Fruit fly (Drosophila melanogaster) whole organism, embryonic: ENCODE measurements around the gene CG13376.
A peak's percentile ranks its signal among the peaks of the same experiment; 100 is the strongest.

Experiments used
- ATbp ChIP-seq: fragments of 200-800 bp; sonication (Bioruptor generic); optimal IDR thresholded peaks from 2 replicates; lab custom pipeline; 2017; ENCODE audit warnings: missing biosample characterization, mild to moderate bottlenecking, missing genetic modification characterization, missing genetic modification reagents
- Awh ChIP-seq: fragments of 200-800 bp; sonication (Bioruptor generic); IDR thresholded peaks from 2 replicates; pipeline ENCODE4, ENCODE4 v1.3.6; 2022; ENCODE audit warnings: missing biosample characterization, missing genetic modification characterization
- BEAF-32 ChIP-seq: fragments of 200-800 bp; sonication (Bioruptor generic); optimal IDR thresholded peaks from 3 replicates; lab custom pipeline; 2017; ENCODE audit warnings: missing biosample characterization, missing genetic modification characterization, mild to moderate bottlenecking, moderate library complexity, missing genetic modification reagents
- Bdp1 ChIP-seq: fragments of 200-800 bp; sonication (Bioruptor generic); optimal IDR thresholded peaks from 3 replicates; lab custom pipeline; 2016; ENCODE audit warnings: missing biosample characterization, missing genetic modification characterization
- Blimp-1 ChIP-seq: fragments of 200-800 bp; sonication (Bioruptor generic); optimal IDR thresholded peaks from 3 replicates; lab custom pipeline; 2018; ENCODE audit warnings: missing biosample characterization, missing genetic modification characterization, mild to moderate bottlenecking, moderate library complexity, missing genetic modification reagents
- CG10147 ChIP-seq: fragments of 200-800 bp; sonication (Bioruptor generic); optimal IDR thresholded peaks from 2 replicates; lab custom pipeline; 2019; ENCODE audit warnings: missing biosample characterization, mild to moderate bottlenecking, missing genetic modification characterization, moderate library complexity
- CG11085 ChIP-seq: fragments of 200-800 bp; sonication (Bioruptor generic); IDR thresholded peaks from 2 replicates; pipeline ENCODE4 v1.3.6; 2022; ENCODE audit warnings: missing biosample characterization, missing genetic modification characterization
- CG11560 ChIP-seq: fragments of 200-800 bp; sonication (Bioruptor generic); IDR thresholded peaks from 3 replicates; pipeline ENCODE4 v1.3.6; 2022; ENCODE audit warnings: missing biosample characterization, missing genetic modification characterization
- CG12391 ChIP-seq: fragments of 200-800 bp; sonication (Bioruptor generic); optimal IDR thresholded peaks from 3 replicates; lab custom pipeline; 2018; ENCODE audit warnings: missing biosample characterization, mild to moderate bottlenecking, missing genetic modification characterization, moderate library complexity
- CG14710 ChIP-seq: fragments of 200-800 bp; sonication (Bioruptor generic); optimal IDR thresholded peaks from 3 replicates; lab custom pipeline; 2019; ENCODE audit warnings: missing biosample characterization, mild to moderate bottlenecking, missing genetic modification characterization, moderate library complexity
- CG17359 ChIP-seq: fragments of 200-800 bp; sonication (Bioruptor generic); optimal IDR thresholded peaks from 3 replicates; lab custom pipeline; 2018; ENCODE audit warnings: missing biosample characterization, mild to moderate bottlenecking, missing genetic modification characterization, moderate library complexity
- CG18599 ChIP-seq: fragments of 200-800 bp; sonication (Bioruptor generic); optimal IDR thresholded peaks from 3 replicates; lab custom pipeline; 2017; ENCODE audit warnings: missing biosample characterization, missing genetic modification characterization, mild to moderate bottlenecking, moderate library complexity, missing genetic modification reagents
- CG2120 ChIP-seq: fragments of 200-800 bp; sonication (Bioruptor generic); optimal IDR thresholded peaks from 3 replicates; lab custom pipeline; 2016; ENCODE audit warnings: missing biosample characterization, missing genetic modification characterization
- CG2875 ChIP-seq: fragments of 200-800 bp; sonication (Bioruptor generic); optimal IDR thresholded peaks from 2 replicates; lab custom pipeline; 2017; ENCODE audit warnings: missing biosample characterization, mild to moderate bottlenecking, missing genetic modification characterization, missing genetic modification reagents
- CG3163 ChIP-seq: fragments of 200-800 bp; sonication (Bioruptor generic); optimal IDR thresholded peaks from 3 replicates; lab custom pipeline; 2016; ENCODE audit warnings: missing biosample characterization, missing genetic modification characterization
- CG32532 ChIP-seq: fragments of 200-800 bp; sonication (Bioruptor generic); IDR thresholded peaks from 2 replicates; pipeline ENCODE4 v1.3.6; 2022; ENCODE audit warnings: missing biosample characterization, missing genetic modification characterization
- CG34224 ChIP-seq: fragments of 200-800 bp; sonication (Bioruptor generic); IDR thresholded peaks from 3 replicates; pipeline ENCODE4 v1.3.6; 2022; ENCODE audit warnings: missing biosample characterization, missing genetic modification characterization; ENCODE audit not compliant: partially characterized antibody
- CG4282 ChIP-seq: fragments of 200-800 bp; sonication (Bioruptor generic); optimal IDR thresholded peaks from 2 replicates; lab custom pipeline; 2016; ENCODE audit warnings: missing biosample characterization, missing genetic modification characterization
- CG4617 ChIP-seq: fragments of 200-800 bp; sonication (Bioruptor generic); optimal IDR thresholded peaks from 3 replicates; lab custom pipeline; 2016; ENCODE audit warnings: missing biosample characterization, missing genetic modification characterization, borderline replicate concordance
- CG5245 ChIP-seq: fragments of 200-800 bp; sonication (Bioruptor generic); optimal IDR thresholded peaks from 3 replicates; lab custom pipeline; 2016; ENCODE audit warnings: missing biosample characterization, missing genetic modification characterization
- CG6689 ChIP-seq: fragments of 200-800 bp; sonication (Bioruptor generic); IDR thresholded peaks from 2 replicates; pipeline ENCODE4 v1.3.6; 2022; ENCODE audit warnings: missing biosample characterization, missing genetic modification characterization
- CG8281 ChIP-seq: fragments of 200-800 bp; sonication (Bioruptor generic); optimal IDR thresholded peaks from 2 replicates; lab custom pipeline; 2018; ENCODE audit warnings: missing biosample characterization, mild to moderate bottlenecking, missing genetic modification characterization, moderate library complexity
- CG9609 ChIP-seq: fragments of 200-800 bp; sonication (Bioruptor generic); optimal IDR thresholded peaks from 3 replicates; lab custom pipeline; 2016; ENCODE audit warnings: missing biosample characterization, missing genetic modification characterization
- CrebB ChIP-seq: fragments of 200-800 bp; sonication (Bioruptor generic); optimal IDR thresholded peaks from 3 replicates; lab custom pipeline; 2018; ENCODE audit warnings: missing biosample characterization, mild to moderate bottlenecking, missing genetic modification characterization
- D19A ChIP-seq: fragments of 200-800 bp; optimal IDR thresholded peaks from 3 replicates; lab custom pipeline; 2019; ENCODE audit warnings: missing biosample characterization, mild to moderate bottlenecking, missing genetic modification characterization, moderate library complexity
- Deaf1 ChIP-seq: fragments of 200-800 bp; optimal IDR thresholded peaks from 3 replicates; lab custom pipeline; 2019; ENCODE audit warnings: missing biosample characterization, mild to moderate bottlenecking, missing genetic modification characterization, moderate library complexity
- Drgx ChIP-seq: fragments of 200-800 bp; sonication (Bioruptor generic); IDR thresholded peaks from 2 replicates; pipeline ENCODE4 v1.3.6; 2022; ENCODE audit warnings: missing biosample characterization, missing genetic modification characterization
- E2f2 ChIP-seq: fragments of 200-800 bp; sonication (Bioruptor generic); IDR thresholded peaks from 2 replicates; pipeline ENCODE4 v1.3.6; 2022; ENCODE audit warnings: missing biosample characterization, missing genetic modification characterization
- Gsc ChIP-seq: fragments of 200-800 bp; sonication (Bioruptor generic); IDR thresholded peaks from 2 replicates; pipeline ENCODE4 v1.3.6; 2022; ENCODE audit warnings: missing biosample characterization, missing genetic modification characterization
- HLHmδ ChIP-seq: fragments of 200-800 bp; sonication (Bioruptor generic); optimal IDR thresholded peaks from 2 replicates; lab custom pipeline; 2018; ENCODE audit warnings: missing biosample characterization, mild to moderate bottlenecking, missing genetic modification characterization, moderate library complexity
- Hsf ChIP-seq: fragments of 200-800 bp; sonication (Bioruptor generic); optimal IDR thresholded peaks from 3 replicates; lab custom pipeline; 2016; ENCODE audit warnings: missing biosample characterization, missing genetic modification characterization
- Max ChIP-seq: fragments of 200-800 bp; sonication (Bioruptor generic); optimal IDR thresholded peaks from 2 replicates; lab custom pipeline; 2016; ENCODE audit warnings: missing biosample characterization, mild to moderate bottlenecking, missing genetic modification characterization
- Ravus ChIP-seq: fragments of 200-800 bp; sonication (Bioruptor generic); IDR thresholded peaks from 2 replicates; pipeline ENCODE4 v1.3.6; 2022; ENCODE audit warnings: missing biosample characterization, missing genetic modification characterization
- Scr ChIP-seq: fragments of 200-800 bp; sonication (Bioruptor generic); IDR thresholded peaks from 2 replicates; pipeline ENCODE4 v1.3.6; 2022; ENCODE audit warnings: missing biosample characterization, missing genetic modification characterization; ENCODE audit not compliant: partially characterized antibody
- TFAM ChIP-seq: fragments of 200-800 bp; sonication (Bioruptor generic); optimal IDR thresholded peaks from 2 replicates; lab custom pipeline; 2017; ENCODE audit warnings: missing biosample characterization, missing genetic modification characterization, inconsistent platforms
- ap ChIP-seq: fragments of 200-800 bp; sonication (Bioruptor generic); IDR thresholded peaks from 2 replicates; pipeline ENCODE4 v1.3.6; 2022; ENCODE audit warnings: missing biosample characterization, missing genetic modification characterization
- bcd ChIP-seq: fragments of 200-800 bp; sonication (Bioruptor generic); optimal IDR thresholded peaks from 2 replicates; lab custom pipeline; 2017; ENCODE audit warnings: missing biosample characterization, mild to moderate bottlenecking, missing genetic modification characterization
- chif ChIP-seq, 2 experiments: fragments of 200-800 bp; sonication (Bioruptor generic); optimal IDR thresholded peaks; 3 replicates each; lab custom pipeline; 2016; ENCODE audit warnings: missing biosample characterization in 2 of 2, missing genetic modification characterization in 2 of 2
- chinmo ChIP-seq: fragments of 200-800 bp; sonication (Bioruptor generic); IDR thresholded peaks from 4 replicates; pipeline ENCODE4 v1.3.6; 2022; ENCODE audit warnings: missing biosample characterization, missing genetic modification characterization; ENCODE audit not compliant: partially characterized antibody
- dm ChIP-seq: fragments of 200-800 bp; sonication (Bioruptor generic); optimal IDR thresholded peaks from 3 replicates; lab custom pipeline; 2016; ENCODE audit warnings: missing biosample characterization, missing genetic modification characterization
- en ChIP-seq: fragments of 200-800 bp; sonication (Bioruptor generic); optimal IDR thresholded peaks from 2 replicates; lab custom pipeline; 2016; ENCODE audit warnings: missing biosample characterization, missing genetic modification characterization
- ftz-f1 ChIP-seq: fragments of 200-800 bp; sonication (Bioruptor generic); optimal IDR thresholded peaks from 2 replicates; lab custom pipeline; 2016; ENCODE audit warnings: missing biosample characterization, missing genetic modification characterization
- gsb ChIP-seq: fragments of 200-800 bp; sonication (Bioruptor generic); IDR thresholded peaks from 2 replicates; pipeline ENCODE4 v1.3.6; 2022; ENCODE audit warnings: missing biosample characterization, missing genetic modification characterization
- hth ChIP-seq: fragments of >200 bp; optimal IDR thresholded peaks from 2 replicates; lab custom pipeline; 2017; ENCODE audit warnings: inconsistent platforms
- lab ChIP-seq: fragments of 200-800 bp; sonication (Bioruptor generic); optimal IDR thresholded peaks from 3 replicates; lab custom pipeline; 2017; ENCODE audit warnings: missing biosample characterization, missing genetic modification characterization, mild to moderate bottlenecking, moderate library complexity, missing genetic modification reagents
- lola ChIP-seq, 3 experiments: fragments of >200 bp in 2 of 3; fragments of 200-800 bp in 1 of 3; sonication (Bioruptor generic) in 1 of 3; optimal IDR thresholded peaks; 2 replicates each; lab custom pipeline; 2017 to 2019; ENCODE audit warnings: missing biosample characterization in 3 of 3, missing genetic modification characterization in 3 of 3, mild to moderate bottlenecking in 1 of 3, moderate library complexity in 1 of 3
- oc ChIP-seq: fragments of 200-800 bp; sonication (Bioruptor generic); optimal IDR thresholded peaks from 2 replicates; lab custom pipeline; 2018; ENCODE audit warnings: missing biosample characterization, mild to moderate bottlenecking, missing genetic modification characterization, moderate library complexity
- p53 ChIP-seq: fragments of 200-800 bp; sonication (Bioruptor generic); optimal IDR thresholded peaks from 2 replicates; lab custom pipeline; 2016; ENCODE audit warnings: missing biosample characterization, missing genetic modification characterization
- sim ChIP-seq: fragments of 200-800 bp; sonication (Bioruptor generic); IDR thresholded peaks from 2 replicates; pipeline ENCODE4 v1.3.6; 2022; ENCODE audit warnings: missing biosample characterization, missing genetic modification characterization
- trem ChIP-seq: fragments of 200-800 bp; optimal IDR thresholded peaks from 3 replicates; lab custom pipeline; 2019; ENCODE audit warnings: missing biosample characterization, mild to moderate bottlenecking, missing genetic modification characterization, moderate library complexity
- zfh1 ChIP-seq: fragments of 200-800 bp; sonication (Bioruptor generic); IDR thresholded peaks from 3 replicates; pipeline ENCODE4 v1.3.6; 2022; ENCODE audit warnings: missing biosample characterization, missing genetic modification characterization

Gene CG13376

dm6 chrX:255369-255768 lies 11.5 kb downstream of the CG13376 start, which contains the start of gene cin (continued):
- peak in 1 of 3 experiments; percentile 55 for TF ChIP-seq lola (GFP tag; optimal IDR thresholded peaks at IDR 0.05; lab: Kevin White, UChicago)
- TF ChIP-seq ap (GFP tag; lab: Robert Waterston, UW), result no peak
- TF ChIP-seq p53, result no peak
- peak; percentile 22 for TF ChIP-seq Hsf (GFP tag; lab: Kevin White, UChicago)
- peak; percentile 24 for TF ChIP-seq Max
- no peak for TF ChIP-seq oc
- TF ChIP-seq ftz-f1 (GFP tag; lab: Kevin White, UChicago), result no peak
- peak; percentile 13 for TF ChIP-seq CG17359
- no peak for TF ChIP-seq chif (GFP tag; optimal IDR thresholded peaks at IDR 0.05; lab: Kevin White, UChicago)
- TF ChIP-seq Gsc (GFP tag; lab: Robert Waterston, UW), result no peak
- TF ChIP-seq Drgx (GFP tag; lab: Robert Waterston, UW), result 0 out of 2 replicates have a peak, but pooled peaks have one; percentile 26
- peak; percentile 40 for TF ChIP-seq CG10147 (GFP tag; lab: Kevin White, UChicago)
- peak; percentile 55 for TF ChIP-seq CG12391 (tag; lab: Kevin White, UChicago)
- no peak for TF ChIP-seq Bdp1 (GFP tag; lab: Kevin White, UChicago)
- TF ChIP-seq HLHmδ, result no peak
- no peak for TF ChIP-seq sim (GFP tag; lab: Robert Waterston, UW)
- TF ChIP-seq hth (lab: Kevin White, UChicago), result no peak
- no peak for TF ChIP-seq TFAM
- TF ChIP-seq BEAF-32 (GFP tag; lab: Kevin White, UChicago), result no peak
- TF ChIP-seq en, result no peak
- TF ChIP-seq CG3163 (GFP tag; lab: Kevin White, UChicago), result no peak
- peak; percentile 99 for TF ChIP-seq CG14710
- TF ChIP-seq Awh (GFP tag; lab: Robert Waterston, UW), result no peak
- TF ChIP-seq zfh1 (GFP tag; lab: Robert Waterston, UW), result no peak
- no peak for TF ChIP-seq bcd
- TF ChIP-seq CG11560 (tag; lab: Robert Waterston, UW), result no peak
- no peak for TF ChIP-seq E2f2 (GFP tag; lab: Robert Waterston, UW)
- no peak for TF ChIP-seq CG9609
- peak; percentile 5 for TF ChIP-seq D19A (tag; lab: Kevin White, UChicago)
- no peak for TF ChIP-seq CG2875
- TF ChIP-seq Blimp-1, result no peak
- TF ChIP-seq Deaf1 (tag; lab: Kevin White, UChicago), result no peak
- no peak for TF ChIP-seq CG5245 (GFP tag; lab: Kevin White, UChicago)
- no peak for TF ChIP-seq chinmo (GFP tag; lab: Robert Waterston, UW)
- TF ChIP-seq CG11085 (GFP tag; lab: Robert Waterston, UW), result no peak
- peak; percentile 9; the same call in 1 of the 2 replicates for TF ChIP-seq CG6689
- no peak for TF ChIP-seq ATbp
- TF ChIP-seq dm (GFP tag; lab: Kevin White, UChicago), result no peak
- no peak for TF ChIP-seq CrebB (tag; lab: Kevin White, UChicago)
- peak; percentile 30 for TF ChIP-seq trem (tag; lab: Kevin White, UChicago)
- no peak for TF ChIP-seq gsb (GFP tag; lab: Robert Waterston, UW)
- no peak for TF ChIP-seq CG4617
- no peak for TF ChIP-seq CG4282
- no peak for TF ChIP-seq lab (GFP tag; lab: Kevin White, UChicago)
- no peak for TF ChIP-seq CG18599 (GFP tag; lab: Kevin White, UChicago)
- TF ChIP-seq CG8281 (tag; lab: Kevin White, UChicago), result no peak
- no peak for TF ChIP-seq Ravus (GFP tag; lab: Robert Waterston, UW)
- no peak for TF ChIP-seq CG32532 (GFP tag; lab: Robert Waterston, UW)
- TF ChIP-seq CG34224 (GFP tag; lab: Robert Waterston, UW), result no peak
- TF ChIP-seq CG2120 (GFP tag; lab: Kevin White, UChicago), result peak; percentile 50
- no peak; the same call in 1 of the 2 replicates for TF ChIP-seq Scr
